Worm (Caenorhabditis elegans) whole organism, young adult: ENCODE results near the gene C12D5.3.

Source experiments
- B0261.1 ChIP-seq: sonication (generic microtip); optimal IDR thresholded peaks from 2 replicates; lab custom pipeline; 2016; ENCODE audit warnings: mild to moderate bottlenecking, missing genetic modification characterization, moderate library complexity, missing compliant biosample characterization
- B0336.3 ChIP-seq: fragments of 200-800 bp; sonication (Bioruptor generic); IDR thresholded peaks from 2 replicates; pipeline ENCODE4 v1.3.6; 2022; ENCODE audit warnings: missing genetic modification characterization, missing compliant biosample characterization
- C06A6.2 ChIP-seq: fragments of 200-800 bp; sonication (Bioruptor generic); conservative IDR thresholded peaks from 2 replicates; pipeline ENCODE4 v1.3.6; 2022; ENCODE audit warnings: missing genetic modification characterization, missing compliant biosample characterization
- F37B4.10 ChIP-seq: fragments of 200-800 bp; sonication (Bioruptor generic); IDR thresholded peaks from 2 replicates; pipeline ENCODE4 v1.3.6; 2022; ENCODE audit warnings: missing genetic modification characterization, missing compliant biosample characterization
- F52B5.7 ChIP-seq: sonication (generic microtip); optimal IDR thresholded peaks from 2 replicates; lab custom pipeline; 2016; ENCODE audit warnings: mild to moderate bottlenecking, missing genetic modification characterization, missing compliant biosample characterization
- Y67H2A.10 ChIP-seq: fragments of 200-800 bp; sonication (Bioruptor generic); conservative IDR thresholded peaks from 2 replicates; pipeline ENCODE4 v1.3.6; 2022; ENCODE audit warnings: missing genetic modification reagents, missing genetic modification characterization, missing compliant biosample characterization
- ama-1 ChIP-seq, 3 experiments: fragments of 150-350 bp in 1 of 3; sonication (generic microtip) in 2 of 3; optimal IDR thresholded peaks; 2 replicates each; lab custom pipeline; 2014 to 2018; ENCODE audit warnings: missing biosample characterization in 2 of 3, missing genetic modification characterization in 2 of 3, missing genetic modification reagents in 2 of 3
- aptf-2 ChIP-seq: fragments of 200-800 bp; sonication (Bioruptor generic); conservative IDR thresholded peaks from 2 replicates; pipeline ENCODE4 v1.3.6; 2022; ENCODE audit warnings: missing genetic modification reagents, missing genetic modification characterization, missing compliant biosample characterization
- atf-7 ChIP-seq: sonication (generic microtip); optimal IDR thresholded peaks from 2 replicates; lab custom pipeline; 2017; ENCODE audit warnings: mild to moderate bottlenecking, missing genetic modification characterization, missing compliant biosample characterization
- attf-3 ChIP-seq: fragments of 200-800 bp; sonication (Bioruptor generic); conservative IDR thresholded peaks from 2 replicates; pipeline ENCODE4 v1.3.6; 2022; ENCODE audit warnings: missing genetic modification reagents, missing genetic modification characterization, missing compliant biosample characterization
- bed-2 ChIP-seq: fragments of 200-800 bp; sonication (Bioruptor generic); IDR thresholded peaks from 2 replicates; pipeline ENCODE4 v1.3.6; 2022; ENCODE audit warnings: missing genetic modification reagents, missing genetic modification characterization, missing compliant biosample characterization
- ccch-3 ChIP-seq: fragments of 200-800 bp; sonication (Bioruptor generic); optimal IDR thresholded peaks from 2 replicates; lab custom pipeline; 2018; ENCODE audit warnings: mild to moderate bottlenecking, missing genetic modification characterization, missing compliant biosample characterization
- cebp-1 ChIP-seq, 2 experiments: fragments of 200-800 bp in 1 of 2; sonication (Bioruptor generic) in 1 of 2; sonication (generic microtip) in 1 of 2; IDR thresholded peaks in 1 of 2; optimal IDR thresholded peaks in 1 of 2; 2 replicates each; pipeline versions ENCODE4 v1.3.6 to Lab custom; 2017 to 2022; ENCODE audit warnings: missing compliant biosample characterization in 2 of 2, missing genetic modification characterization in 2 of 2, mild to moderate bottlenecking in 1 of 2, missing genetic modification reagents in 1 of 2, moderate library complexity in 1 of 2
- ceh-100 ChIP-seq: fragments of 200-800 bp; sonication (Bioruptor generic); IDR thresholded peaks from 2 replicates; pipeline ENCODE4 v1.3.6; 2022; ENCODE audit warnings: missing genetic modification reagents, missing genetic modification characterization, missing compliant biosample characterization
- ceh-40 ChIP-seq: fragments of 200-800 bp; sonication (Bioruptor generic); IDR thresholded peaks from 2 replicates; pipeline ENCODE4 v1.3.6; 2022; ENCODE audit warnings: missing genetic modification characterization, missing compliant biosample characterization
- ceh-58 ChIP-seq: fragments of 200-800 bp; sonication (Bioruptor generic); IDR thresholded peaks from 2 replicates; pipeline ENCODE4 v1.3.6; 2022; ENCODE audit warnings: missing genetic modification characterization, missing compliant biosample characterization
- ceh-91 ChIP-seq: fragments of 200-800 bp; sonication (Bioruptor generic); IDR thresholded peaks from 2 replicates; pipeline ENCODE4 v1.3.6; 2022; ENCODE audit warnings: missing genetic modification reagents, missing genetic modification characterization, missing compliant biosample characterization
- dox-1 ChIP-seq: fragments of 200-800 bp; sonication (Bioruptor generic); IDR thresholded peaks from 2 replicates; pipeline ENCODE4 v1.3.6; 2022; ENCODE audit warnings: missing genetic modification reagents, missing genetic modification characterization, missing compliant biosample characterization
- dpff-1 ChIP-seq: sonication (generic microtip); optimal IDR thresholded peaks from 2 replicates; lab custom pipeline; 2017; ENCODE audit warnings: mild to moderate bottlenecking, missing genetic modification characterization, missing compliant biosample characterization
- ets-4 ChIP-seq: fragments of 200-800 bp; sonication (Bioruptor generic); optimal IDR thresholded peaks from 2 replicates; lab custom pipeline; 2018; ENCODE audit warnings: mild to moderate bottlenecking, missing genetic modification characterization, missing compliant biosample characterization
- gei-17 ChIP-seq: fragments of 200-800 bp; sonication (Bioruptor generic); optimal IDR thresholded peaks from 2 replicates; lab custom pipeline; 2018; ENCODE audit warnings: mild to moderate bottlenecking, missing genetic modification characterization, missing compliant biosample characterization
- him-1 ChIP-seq: sonication (generic microtip); optimal IDR thresholded peaks from 2 replicates; lab custom pipeline; 2016; ENCODE audit warnings: missing genotype, missing genetic modification reagents, missing genetic modification characterization, missing compliant biosample characterization
- hrde-1 ChIP-seq: sonication (generic microtip); optimal IDR thresholded peaks from 2 replicates; lab custom pipeline; 2016; ENCODE audit warnings: missing genetic modification characterization, mild to moderate bottlenecking, missing compliant biosample characterization, moderate library complexity, missing genotype, missing genetic modification reagents, borderline replicate concordance
- hsf-1 ChIP-seq: fragments of 200-800 bp; sonication (Bioruptor generic); IDR thresholded peaks from 2 replicates; pipeline ENCODE4 v1.3.6; 2022; ENCODE audit warnings: missing genetic modification reagents, missing genetic modification characterization, missing compliant biosample characterization
- madf-3 ChIP-seq: fragments of 200-800 bp; sonication (Bioruptor generic); IDR thresholded peaks from 2 replicates; pipeline ENCODE4 v1.3.6; 2022; ENCODE audit warnings: missing genetic modification reagents, missing genetic modification characterization, missing compliant biosample characterization
- mxl-1 ChIP-seq: sonication (generic microtip); optimal IDR thresholded peaks from 2 replicates; lab custom pipeline; 2016; ENCODE audit warnings: missing genetic modification characterization, missing compliant biosample characterization
- nhr-27 ChIP-seq: fragments of 200-800 bp; sonication (Bioruptor generic); optimal IDR thresholded peaks from 2 replicates; lab custom pipeline; 2018; ENCODE audit warnings: mild to moderate bottlenecking, missing genetic modification characterization, moderate library complexity, missing compliant biosample characterization
- nhr-90 ChIP-seq: sonication (generic microtip); optimal IDR thresholded peaks from 2 replicates; lab custom pipeline; 2016; ENCODE audit warnings: missing genotype, mild to moderate bottlenecking, missing genetic modification characterization, missing compliant biosample characterization
- rpc-1 ChIP-seq, 2 experiments: fragments of 150-350 bp in 1 of 2; sonication (generic microtip) in 1 of 2; optimal IDR thresholded peaks; 2 replicates each; lab custom pipeline; 2014 to 2018; ENCODE audit warnings: missing biosample characterization in 1 of 2, missing genetic modification characterization in 1 of 2, missing genetic modification reagents in 1 of 2, missing genotype in 1 of 2
- snpc-1.1 ChIP-seq: sonication (generic microtip); optimal IDR thresholded peaks from 2 replicates; lab custom pipeline; 2017; ENCODE audit warnings: missing genetic modification characterization, mild to moderate bottlenecking, missing compliant biosample characterization, antibody characterized with exemption, moderate library complexity, missing genotype, missing genetic modification reagents; ENCODE audit not compliant: insufficient read depth
- snpc-3.4 ChIP-seq: sonication (generic microtip); optimal IDR thresholded peaks from 2 replicates; lab custom pipeline; 2017; ENCODE audit warnings: missing genetic modification characterization, mild to moderate bottlenecking, missing compliant biosample characterization, antibody characterized with exemption, moderate library complexity, missing genotype, missing genetic modification reagents
- snpc-4 ChIP-seq, 5 experiments: fragments of 150-350 bp in 1 of 5; sonication (generic microtip) in 4 of 5; optimal IDR thresholded peaks; 2 replicates each; lab custom pipeline; 2014 to 2018; ENCODE audit warnings: missing genetic modification characterization in 5 of 5, missing biosample characterization in 3 of 5, antibody characterized with exemption in 2 of 5, mild to moderate bottlenecking in 2 of 5, missing compliant biosample characterization in 2 of 5, missing genotype in 2 of 5, moderate library complexity in 2 of 5, missing genetic modification reagents in 1 of 5
- sptf-2 ChIP-seq: fragments of 200-800 bp; sonication (Bioruptor generic); optimal IDR thresholded peaks from 2 replicates; lab custom pipeline; 2018; ENCODE audit warnings: mild to moderate bottlenecking, missing genetic modification characterization, missing compliant biosample characterization
- tbp1 ChIP-seq: fragments of 200-800 bp; sonication (Bioruptor generic); optimal IDR thresholded peaks from 2 replicates; lab custom pipeline; 2018; ENCODE audit warnings: mild to moderate bottlenecking, missing genetic modification characterization, missing compliant biosample characterization
- tlf-1 ChIP-seq: fragments of 200-800 bp; sonication (Bioruptor generic); optimal IDR thresholded peaks from 2 replicates; lab custom pipeline; 2018; ENCODE audit warnings: mild to moderate bottlenecking, missing genetic modification characterization, missing compliant biosample characterization

C12D5.3 gene

DNA sequence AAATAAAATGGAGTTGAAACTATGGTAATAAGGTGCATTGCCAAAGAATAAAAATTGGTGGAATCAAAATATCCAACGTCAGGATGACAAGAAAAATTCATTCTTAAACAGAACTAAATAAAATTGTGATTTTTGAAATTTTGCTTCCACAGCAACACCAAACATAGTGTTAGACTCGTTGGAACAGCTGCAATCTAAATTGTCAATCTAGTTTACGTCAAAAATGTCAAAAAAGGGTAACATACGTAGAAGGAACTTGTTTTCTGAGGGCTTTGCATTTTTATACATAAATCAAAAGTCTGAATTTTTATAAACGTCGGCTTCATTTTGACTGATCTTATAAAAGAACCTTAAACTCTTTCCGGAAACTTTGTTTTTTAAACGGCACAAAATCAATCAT, 22.4 kb upstream of the C12D5.3 start, which contains the start of gene srh-200:
srh-200 (minus strand) TSS at position 101 of the 400 bp plus-strand sequence.
- TF ChIP-seq ceh-40: no peak
- no peak for TF ChIP-seq ceh-58 (GFP tag; lab: Robert Waterston, UW)
- TF ChIP-seq nhr-27 (tag; lab: Kevin White, UChicago): no peak
- TF ChIP-seq hsf-1 (GFP tag; lab: Robert Waterston, UW): no peak
- no peak for TF ChIP-seq C06A6.2 (GFP tag; lab: Robert Waterston, UW)
- TF ChIP-seq bed-2 (GFP tag; lab: Robert Waterston, UW): no peak
- no peak for TF ChIP-seq him-1 (tag; lab: Kevin White, UChicago)
- TF ChIP-seq ets-4: no peak
- TF ChIP-seq cebp-1 (GFP tag; IDR thresholded peaks at IDR 0.05; lab: Robert Waterston, UW): no peak
- TF ChIP-seq cebp-1 (tag; optimal IDR thresholded peaks at IDR 0.05; lab: Kevin White, UChicago): no peak
- TF ChIP-seq Y67H2A.10: no peak
- no peak for TF ChIP-seq nhr-90 (tag; lab: Kevin White, UChicago)
- TF ChIP-seq mxl-1 (tag; lab: Kevin White, UChicago): no peak
- TF ChIP-seq tlf-1 (GFP tag; lab: Kevin White, UChicago): no peak
- TF ChIP-seq F37B4.10 (GFP tag; lab: Robert Waterston, UW): no peak
- no peak for TF ChIP-seq sptf-2 (GFP tag; lab: Kevin White, UChicago)
- no peak for TF ChIP-seq rpc-1 (optimal IDR thresholded peaks at IDR 0.05; lab: Kevin White, UChicago)
- no peak for TF ChIP-seq rpc-1 (tag; optimal IDR thresholded peaks at IDR 0.05; lab: Kevin White, UChicago)

DNA sequence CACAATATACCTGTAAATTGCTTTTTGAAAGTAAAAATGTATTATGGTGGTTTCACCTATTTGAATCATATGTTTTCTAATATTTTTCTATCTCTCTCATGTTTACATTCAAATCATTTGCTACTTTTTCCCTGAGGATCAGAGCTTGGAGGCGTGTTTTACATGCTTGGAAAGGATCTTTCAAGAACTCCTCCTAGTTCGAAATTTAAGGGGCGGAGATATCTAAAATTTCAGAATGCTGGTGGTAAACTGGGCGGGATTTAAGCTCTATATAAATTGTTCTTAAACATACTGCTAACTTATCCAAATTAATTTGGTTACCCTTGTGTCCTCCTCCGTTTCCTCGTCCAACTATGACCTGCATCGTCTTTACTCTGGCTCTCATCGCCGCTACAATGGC, 8.1 kb upstream of the C12D5.3 start, which contains the start of gene C12D5.5:
C12D5.5 (plus strand) TSS at position 301 of the 400 bp plus-strand sequence.
- TF ChIP-seq hrde-1 (tag; lab: Kevin White, UChicago) (no peak), madf-3 (GFP tag; lab: Robert Waterston, UW) (no peak), tlf-1 (GFP tag; lab: Kevin White, UChicago) (no peak), tbp1 (GFP tag; lab: Kevin White, UChicago) (no peak), atf-7 (tag; lab: Kevin White, UChicago) (no peak), dox-1 (no peak), snpc-1.1 (tag; lab: Kevin White, UChicago) (no peak), hsf-1 (GFP tag; lab: Robert Waterston, UW) (no peak), snpc-4 (GFP tag; optimal IDR thresholded peaks at IDR 0.05; lab: Kevin White, UChicago) (no peak), snpc-4 (tag; optimal IDR thresholded peaks at IDR 0.05; lab: Kevin White, UChicago) (no peak), B0336.3 (GFP tag; lab: Robert Waterston, UW) (no peak), ceh-100 (GFP tag; lab: Robert Waterston, UW) (no peak), dpff-1 (no peak), sptf-2 (GFP tag; lab: Kevin White, UChicago) (no peak), F52B5.7 (tag; lab: Kevin White, UChicago) (no peak)

DNA sequence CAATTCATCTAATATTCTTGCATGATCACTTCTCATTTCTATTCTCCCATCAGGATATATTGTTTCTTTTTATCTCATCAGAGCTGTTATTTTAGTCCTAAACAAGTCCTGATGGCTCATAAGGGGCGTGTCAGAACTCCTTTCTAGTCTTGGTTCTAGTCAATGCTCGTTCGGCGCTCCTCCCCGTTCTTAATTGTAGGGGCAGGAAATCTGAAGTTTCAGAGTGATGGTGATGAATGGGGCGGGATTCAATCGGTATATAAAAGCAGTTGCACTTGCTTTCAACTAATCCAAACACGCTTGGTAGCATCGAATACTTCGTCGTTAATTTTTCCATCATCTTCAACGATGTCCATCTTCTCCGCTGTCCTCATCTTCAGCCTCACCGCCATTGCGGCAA, 3.7 kb upstream of the C12D5.3 start, which contains the start of gene C12D5.4:
C12D5.4 (plus strand) TSS at position 301 of the 400 bp plus-strand sequence.
- TF ChIP-seq B0261.1 (tag; lab: Kevin White, UChicago): no peak
- no peak for TF ChIP-seq gei-17 (GFP tag; lab: Kevin White, UChicago)
- no peak for TF ChIP-seq snpc-3.4 (tag; lab: Kevin White, UChicago)
- TF ChIP-seq aptf-2 (GFP tag; lab: Robert Waterston, UW): no peak
- no peak for TF ChIP-seq attf-3 (GFP tag; lab: Robert Waterston, UW)
- TF ChIP-seq nhr-90 (tag; lab: Kevin White, UChicago): no peak
- TF ChIP-seq ccch-3 (GFP tag; lab: Kevin White, UChicago): no peak
- no peak for TF ChIP-seq ama-1 (optimal IDR thresholded peaks at IDR 0.05; lab: Kevin White, UChicago)
- no peak for TF ChIP-seq ama-1 (GFP tag; optimal IDR thresholded peaks at IDR 0.05; lab: Kevin White, UChicago)
- no peak for TF ChIP-seq ceh-91 (GFP tag; lab: Robert Waterston, UW)
- TF ChIP-seq, all 124 proteins: peak for 0
